Worm (Caenorhabditis elegans): ENCODE measurements around the gene srx-74.

DNA sequence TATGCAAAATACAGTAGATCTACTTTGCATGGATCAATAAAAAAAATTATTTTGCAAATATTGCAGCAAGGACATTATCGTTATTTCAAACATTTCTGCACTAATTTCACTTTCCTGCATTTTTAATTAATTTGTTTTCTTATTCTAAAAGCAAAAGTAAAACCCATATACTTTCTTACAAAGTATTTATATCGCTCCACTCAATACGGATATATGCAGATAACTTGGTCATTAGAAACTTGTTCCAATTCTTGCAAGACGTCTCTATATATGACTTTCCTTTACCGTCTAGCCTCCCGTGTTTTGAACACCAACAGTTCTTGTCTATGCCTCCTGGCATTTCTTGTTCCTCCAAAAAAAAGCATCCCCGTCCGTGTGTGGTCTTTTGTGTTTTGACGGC, 48.2 kb upstream of the srx-74 start, which contains the start of gene oac-24:
- TF ChIP-seq nhr-12 (tag; optimal IDR thresholded peaks at IDR 0.05) (no peak), lin-13 (tag; optimal IDR thresholded peaks at IDR 0.05) (no peak), nhr-76 (tag; optimal IDR thresholded peaks at IDR 0.05) (no peak), elt-1 (tag; optimal IDR thresholded peaks at IDR 0.05; ENCODE audit: borderline replicate concordance, insufficient read depth) (no peak)

Measured in whole organism, mixed stage, embryonic.